Worm (Caenorhabditis elegans) whole organism, late embryonic: ENCODE data around the gene emre-1.

ENCODE experiments used
- C08G9.2 ChIP-seq: sonication (generic microtip); optimal IDR thresholded peaks from 2 replicates; lab custom pipeline; 2016; ENCODE audit warnings: mild to moderate bottlenecking, missing genetic modification characterization, moderate library complexity, missing compliant biosample characterization
- F13H6.1 ChIP-seq: sonication (generic microtip); optimal IDR thresholded peaks from 2 replicates; lab custom pipeline; 2016; ENCODE audit warnings: missing genetic modification characterization, missing compliant biosample characterization
- K09A11.1 ChIP-seq: sonication (generic microtip); optimal IDR thresholded peaks from 2 replicates; lab custom pipeline; 2017; ENCODE audit warnings: antibody characterized with exemption, mild to moderate bottlenecking, missing genetic modification characterization, missing compliant biosample characterization; ENCODE audit not compliant: insufficient read depth
- T23F11.4 ChIP-seq: fragments of 200-800 bp; sonication (Bioruptor generic); optimal IDR thresholded peaks from 2 replicates; lab custom pipeline; 2018; ENCODE audit warnings: mild to moderate bottlenecking, missing genetic modification characterization, missing compliant biosample characterization
- ahr-1 ChIP-seq: sonication (generic microtip); optimal IDR thresholded peaks from 2 replicates; lab custom pipeline; 2016; ENCODE audit warnings: missing genetic modification characterization, missing compliant biosample characterization
- ama-1 ChIP-seq: fragments of 150-350 bp; optimal IDR thresholded peaks from 2 replicates; lab custom pipeline; 2014
- ceh-14 ChIP-seq: sonication (generic microtip); optimal IDR thresholded peaks from 2 replicates; lab custom pipeline; 2016; ENCODE audit warnings: missing genotype, missing genetic modification characterization, missing compliant biosample characterization
- ceh-18 ChIP-seq: sonication (generic microtip); optimal IDR thresholded peaks from 2 replicates; lab custom pipeline; 2016; ENCODE audit warnings: missing genetic modification characterization, missing compliant biosample characterization
- ceh-22 ChIP-seq: sonication (generic microtip); optimal IDR thresholded peaks from 2 replicates; lab custom pipeline; 2017; ENCODE audit warnings: missing biosample characterization, missing genetic modification characterization
- ceh-24 ChIP-seq: sonication (generic microtip); optimal IDR thresholded peaks from 2 replicates; lab custom pipeline; 2016; ENCODE audit warnings: mild to moderate bottlenecking, missing genetic modification characterization, missing compliant biosample characterization
- ceh-48 ChIP-seq: sonication (generic microtip); optimal IDR thresholded peaks from 2 replicates; lab custom pipeline; 2016; ENCODE audit warnings: missing genetic modification characterization, inconsistent platforms, missing compliant biosample characterization
- ceh-6 ChIP-seq: fragments of 200-800 bp; sonication (Bioruptor generic); optimal IDR thresholded peaks from 2 replicates; lab custom pipeline; 2018; ENCODE audit warnings: mild to moderate bottlenecking, missing genetic modification characterization, missing compliant biosample characterization
- che-1 ChIP-seq: sonication (generic microtip); optimal IDR thresholded peaks from 2 replicates; lab custom pipeline; 2016; ENCODE audit warnings: mild to moderate bottlenecking, missing genetic modification characterization, missing compliant biosample characterization
- dve-1 ChIP-seq: sonication (generic microtip); optimal IDR thresholded peaks from 2 replicates; lab custom pipeline; 2017; ENCODE audit warnings: antibody characterized with exemption, mild to moderate bottlenecking, missing genetic modification characterization, missing compliant biosample characterization
- ets-4 ChIP-seq: sonication (generic microtip); optimal IDR thresholded peaks from 2 replicates; lab custom pipeline; 2016; ENCODE audit warnings: missing genetic modification characterization, missing compliant biosample characterization
- eyg-1 ChIP-seq: sonication (generic microtip); optimal IDR thresholded peaks from 2 replicates; lab custom pipeline; 2016; ENCODE audit warnings: missing genotype, missing genetic modification characterization, missing compliant biosample characterization
- fkh-6 ChIP-seq: sonication (generic microtip); optimal IDR thresholded peaks from 2 replicates; lab custom pipeline; 2016; ENCODE audit warnings: missing genetic modification characterization, missing compliant biosample characterization
- gmeb-2 ChIP-seq: sonication (generic microtip); optimal IDR thresholded peaks from 2 replicates; lab custom pipeline; 2016; ENCODE audit warnings: missing genetic modification characterization, inconsistent platforms, missing compliant biosample characterization
- hlh-13 ChIP-seq: fragments of 200-800 bp; sonication (Bioruptor generic); optimal IDR thresholded peaks from 2 replicates; lab custom pipeline; 2018; ENCODE audit warnings: mild to moderate bottlenecking, missing genetic modification characterization, missing compliant biosample characterization
- hlh-15 ChIP-seq: sonication (generic microtip); optimal IDR thresholded peaks from 2 replicates; lab custom pipeline; 2016; ENCODE audit warnings: missing genetic modification characterization, missing compliant biosample characterization
- hlh-30 ChIP-seq: sonication (generic microtip); optimal IDR thresholded peaks from 2 replicates; lab custom pipeline; 2017; ENCODE audit warnings: antibody characterized with exemption, missing genetic modification characterization, missing compliant biosample characterization; ENCODE audit not compliant: insufficient read depth
- hlh-6 ChIP-seq: sonication (generic microtip); optimal IDR thresholded peaks from 2 replicates; lab custom pipeline; 2016; ENCODE audit warnings: missing genotype, missing genetic modification characterization, missing compliant biosample characterization
- lim-6 ChIP-seq: sonication (generic microtip); optimal IDR thresholded peaks from 2 replicates; lab custom pipeline; 2016; ENCODE audit warnings: missing genetic modification characterization, missing compliant biosample characterization
- lin-11 ChIP-seq: fragments of 200-800 bp; sonication (Bioruptor generic); optimal IDR thresholded peaks from 2 replicates; lab custom pipeline; 2018; ENCODE audit warnings: mild to moderate bottlenecking, missing genetic modification characterization, missing compliant biosample characterization
- madf-2 ChIP-seq: sonication (generic microtip); optimal IDR thresholded peaks from 2 replicates; lab custom pipeline; 2017; ENCODE audit warnings: missing genetic modification characterization, missing compliant biosample characterization
- nfya-1 ChIP-seq: sonication (generic microtip); optimal IDR thresholded peaks from 2 replicates; lab custom pipeline; 2017; ENCODE audit warnings: missing genetic modification characterization, mild to moderate bottlenecking, missing compliant biosample characterization, antibody characterized with exemption, moderate library complexity
- nhr-11 ChIP-seq: fragments of 150-350 bp; optimal IDR thresholded peaks from 2 replicates; lab custom pipeline; 2014; ENCODE audit warnings: missing biosample characterization, missing genetic modification characterization
- nhr-232 ChIP-seq: sonication (generic microtip); optimal IDR thresholded peaks from 2 replicates; lab custom pipeline; 2016; ENCODE audit warnings: missing genetic modification characterization, missing compliant biosample characterization
- odd-2 ChIP-seq: sonication (generic microtip); optimal IDR thresholded peaks from 2 replicates; lab custom pipeline; 2017; ENCODE audit warnings: antibody characterized with exemption, mild to moderate bottlenecking, missing genetic modification characterization, missing compliant biosample characterization
- pat-9 ChIP-seq: fragments of 200-800 bp; sonication (Bioruptor generic); optimal IDR thresholded peaks from 2 replicates; lab custom pipeline; 2018; ENCODE audit warnings: mild to moderate bottlenecking, missing genetic modification characterization, moderate library complexity, missing compliant biosample characterization
- pha-2 ChIP-seq: sonication (generic microtip); optimal IDR thresholded peaks from 2 replicates; lab custom pipeline; 2017; ENCODE audit warnings: mild to moderate bottlenecking, missing genetic modification characterization, missing compliant biosample characterization
- pha-4 ChIP-seq: fragments of 150-350 bp; optimal IDR thresholded peaks from 2 replicates; lab custom pipeline; 2018; ENCODE audit warnings: missing biosample characterization, missing genetic modification reagents, missing genetic modification characterization
- pqm-1 ChIP-seq: sonication (generic microtip); optimal IDR thresholded peaks from 2 replicates; lab custom pipeline; 2016; ENCODE audit warnings: missing genetic modification characterization, missing compliant biosample characterization
- ref-2 ChIP-seq: sonication (generic microtip); optimal IDR thresholded peaks from 2 replicates; lab custom pipeline; 2016; ENCODE audit warnings: missing genetic modification characterization, missing compliant biosample characterization
- rnt-1 ChIP-seq: sonication (generic microtip); optimal IDR thresholded peaks from 2 replicates; lab custom pipeline; 2016; ENCODE audit warnings: missing genetic modification characterization, missing compliant biosample characterization
- sdc-2 ChIP-seq: sonication (generic microtip); optimal IDR thresholded peaks from 2 replicates; lab custom pipeline; 2016; ENCODE audit warnings: missing genotype, missing genetic modification characterization, missing compliant biosample characterization
- sox-2 ChIP-seq: fragments of 200-800 bp; sonication (Bioruptor generic); IDR thresholded peaks from 2 replicates; pipeline ENCODE4 v1.3.6; 2022; ENCODE audit warnings: missing genetic modification reagents, missing genetic modification characterization, missing compliant biosample characterization
- tbx-7 ChIP-seq: sonication (generic microtip); optimal IDR thresholded peaks from 2 replicates; lab custom pipeline; 2016; ENCODE audit warnings: missing genotype, missing genetic modification characterization, missing compliant biosample characterization
- unc-3 ChIP-seq, 2 experiments: fragments of 200-800 bp in 1 of 2; sonication (Bioruptor generic) in 1 of 2; sonication (generic microtip) in 1 of 2; conservative IDR thresholded peaks in 1 of 2; optimal IDR thresholded peaks in 1 of 2; 2 replicates each; pipeline versions ENCODE4 v1.3.6 to Lab custom; 2016 to 2022; ENCODE audit warnings: missing compliant biosample characterization in 2 of 2, missing genetic modification characterization in 2 of 2, missing genetic modification reagents in 1 of 2
- unc-42 ChIP-seq: sonication (generic microtip); optimal IDR thresholded peaks from 2 replicates; lab custom pipeline; 2016; ENCODE audit warnings: missing genotype, missing genetic modification characterization, missing compliant biosample characterization
- unc-55 ChIP-seq: sonication (generic microtip); optimal IDR thresholded peaks from 2 replicates; lab custom pipeline; 2017; ENCODE audit warnings: missing biosample characterization, missing genetic modification reagents, missing genetic modification characterization
- unc-86 ChIP-seq: sonication (generic microtip); optimal IDR thresholded peaks from 2 replicates; lab custom pipeline; 2016; ENCODE audit warnings: missing genetic modification characterization, missing compliant biosample characterization

Gene emre-1

DNA sequence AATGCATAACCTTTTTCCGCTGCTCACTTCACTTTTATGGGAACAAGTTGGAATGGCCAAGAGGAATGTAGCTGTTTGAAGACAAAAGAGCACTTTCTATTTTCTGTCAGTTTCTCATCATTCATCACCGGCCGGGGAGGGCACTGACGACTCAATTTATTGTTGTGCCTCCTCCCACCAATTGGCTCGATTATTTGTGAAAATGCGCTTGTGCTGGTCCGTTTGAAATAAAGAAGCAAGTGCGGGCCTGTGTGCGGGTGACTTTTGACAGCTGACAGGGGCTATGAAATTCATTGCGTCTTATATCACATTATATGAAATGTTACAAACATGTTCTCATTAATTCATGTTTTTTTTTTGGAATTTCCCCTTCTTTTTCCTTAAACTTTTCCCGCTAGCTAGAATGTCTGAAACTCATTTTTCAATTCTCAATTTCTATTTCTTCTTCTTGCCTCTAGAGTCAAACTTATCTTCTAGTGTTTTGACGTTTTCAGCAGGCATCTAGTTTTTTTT, 34.5 kb downstream of the emre-1 start:
- no peak for TF ChIP-seq ets-4 (tag; lab: Kevin White, UChicago)
- no peak for TF ChIP-seq tbx-7 (tag; lab: Kevin White, UChicago)
- TF ChIP-seq unc-42 (tag; lab: Kevin White, UChicago) = no peak
- TF ChIP-seq unc-55 (GFP tag; lab: Kevin White, UChicago) = peak; percentile 94
- peak; percentile 52 for TF ChIP-seq ceh-18 (tag; lab: Kevin White, UChicago)
- no peak for TF ChIP-seq dve-1
- TF ChIP-seq T23F11.4 (GFP tag; lab: Kevin White, UChicago) = no peak
- peak; percentile 45 for TF ChIP-seq rnt-1 (tag; lab: Kevin White, UChicago)
- TF ChIP-seq ceh-6 (GFP tag; lab: Kevin White, UChicago) = no peak
- TF ChIP-seq hlh-13 (GFP tag; lab: Kevin White, UChicago) = no peak

- TF ChIP-seq C08G9.2 = no peak
- TF ChIP-seq sdc-2 (tag; lab: Kevin White, UChicago) = no peak
These were observed 36.6 kb downstream of the emre-1 start for ce11 chrX:15016102-15016501.

ce11 chrX:15026008-15026407, 46.5 kb downstream of the emre-1 start, which contains the start of gene seb-3:
seb-3 (plus strand) TSS chrX:15026308.
- no peak for TF ChIP-seq madf-2
- TF ChIP-seq F13H6.1 = no peak
- TF ChIP-seq ceh-24 (tag; lab: Kevin White, UChicago) = no peak
- no peak for TF ChIP-seq pha-4 (tag; lab: Kevin White, UChicago)
- TF ChIP-seq hlh-30 (tag; lab: Kevin White, UChicago) = no peak
- no peak for TF ChIP-seq ama-1 (lab: Kevin White, UChicago)
- TF ChIP-seq ahr-1 (tag; lab: Kevin White, UChicago) = no peak
- TF ChIP-seq nfya-1 = no peak

ce11 chrX:15027566-15027965, 48.1 kb downstream of the emre-1 start:
- TF ChIP-seq nhr-232 (no peak), ceh-48 (no peak), hlh-6 (tag; lab: Kevin White, UChicago) (no peak), ceh-22 (no peak), nhr-11 (tag; lab: Kevin White, UChicago) (no peak), C08G9.2 (no peak), dve-1 (no peak), ceh-14 (tag; lab: Kevin White, UChicago) (no peak), pat-9 (no peak), unc-3 (GFP tag; conservative IDR thresholded peaks at IDR 0.05; lab: Robert Waterston, UW) (no peak), unc-3 (tag; optimal IDR thresholded peaks at IDR 0.05; lab: Kevin White, UChicago) (no peak), che-1 (no peak), sox-2 (GFP tag; lab: Robert Waterston, UW) (no peak), pha-2 (tag; lab: Kevin White, UChicago) (no peak), ama-1 (lab: Kevin White, UChicago) (no peak), odd-2 (tag; lab: Kevin White, UChicago) (no peak), ceh-6 (GFP tag; lab: Kevin White, UChicago) (no peak), ref-2 (tag; lab: Kevin White, UChicago) (no peak), lin-11 (no peak), pqm-1 (no peak)

DNA sequence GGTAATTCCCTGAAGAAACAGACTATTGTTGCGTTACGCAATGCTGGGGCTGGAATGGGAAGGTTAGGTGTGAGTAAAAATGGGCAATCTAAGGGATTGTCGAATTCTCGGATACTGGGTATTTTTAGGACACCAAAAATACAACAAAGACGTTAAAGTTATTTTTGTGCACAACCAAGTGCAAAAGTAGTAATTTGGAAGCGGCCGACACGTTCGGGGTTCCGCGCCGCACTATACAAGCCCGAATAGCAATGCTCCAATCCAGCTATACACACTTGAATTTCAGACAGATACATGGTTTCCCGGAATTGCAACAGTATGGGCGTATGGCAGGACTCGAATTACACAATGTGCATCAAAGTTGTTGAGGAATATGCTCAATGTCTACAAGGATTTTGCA, 48.5 kb downstream of the emre-1 start:
- TF ChIP-seq dve-1 (no peak), unc-86 (tag; lab: Kevin White, UChicago) (no peak), hlh-13 (GFP tag; lab: Kevin White, UChicago) (no peak), ceh-14 (tag; lab: Kevin White, UChicago) (no peak), hlh-15 (tag; lab: Kevin White, UChicago) (no peak), ama-1 (lab: Kevin White, UChicago) (no peak), eyg-1 (tag; lab: Kevin White, UChicago) (no peak), pat-9 (no peak), lin-11 (no peak), nhr-232 (no peak), C08G9.2 (no peak), lim-6 (no peak), K09A11.1 (tag; lab: Kevin White, UChicago) (no peak), fkh-6 (tag; lab: Kevin White, UChicago) (no peak), odd-2 (tag; lab: Kevin White, UChicago) (no peak), gmeb-2 (tag; lab: Kevin White, UChicago) (no peak)
- TF ChIP-seq, all 69 proteins: peak for 0
